Fruit fly (Drosophila melanogaster): ENCODE results near the gene InR.

InR gene

dm6 chr3R:21651048-21651887, 32.1 kb upstream of the InR start (continued):
- TF ChIP-seq Hnf4 (GFP tag; optimal IDR thresholded peaks at IDR 0.05): no peak
- TF ChIP-seq Vsx2 (GFP tag; optimal IDR thresholded peaks at IDR 0.05; ENCODE audit: partially characterized antibody): peak; percentile 11
- peak; percentile 50 to 63 for TF ChIP-seq dl (GFP tag; optimal IDR thresholded peaks at IDR 0.05; ENCODE audit: insufficient read depth in 1 of 2, partially characterized antibody in 2 of 2)
- no peak for TF ChIP-seq N (GFP tag; optimal IDR thresholded peaks at IDR 0.05)

dm6 chr3R:21650506-21650905, 31.4 kb upstream of the InR start:
- peak; percentile 64 for TF ChIP-seq Vsx2 (GFP tag; optimal IDR thresholded peaks at IDR 0.05; ENCODE audit: partially characterized antibody)
- no peak for TF ChIP-seq Abd-B (GFP tag; optimal IDR thresholded peaks at IDR 0.05)

- TF ChIP-seq Rel (GFP tag; optimal IDR thresholded peaks at IDR 0.05) (no peak), Rel (tag; optimal IDR thresholded peaks at IDR 0.05) (peak; percentile 53), ey (GFP tag; optimal IDR thresholded peaks at IDR 0.05) (peak; percentile 49), psq (GFP tag; optimal IDR thresholded peaks at IDR 0.05) (peak; percentile 34), Hnf4 (GFP tag; optimal IDR thresholded peaks at IDR 0.05) (no peak), jim (GFP tag; optimal IDR thresholded peaks at IDR 0.05) (peak; percentile 18), Dif (GFP tag; optimal IDR thresholded peaks at IDR 0.05; ENCODE audit: partially characterized antibody) (no peak), woc (GFP tag; optimal IDR thresholded peaks at IDR 0.05) (peak; percentile 40), HLH106 (tag; optimal IDR thresholded peaks at IDR 0.05) (peak; percentile 72), Jra (GFP tag; optimal IDR thresholded peaks at IDR 0.05) (no peak), pan (optimal IDR thresholded peaks at IDR 0.05) (no peak), Hr78 (GFP tag; optimal IDR thresholded peaks at IDR 0.05) (no peak), sage (GFP tag; optimal IDR thresholded peaks at IDR 0.05) (peak; percentile 18), foxo (GFP tag; optimal IDR thresholded peaks at IDR 0.05) (peak in 1 of 2 experiments; percentile 71), N (GFP tag; optimal IDR thresholded peaks at IDR 0.05) (no peak), lola (GFP tag; optimal IDR thresholded peaks at IDR 0.05) (no peak), CG32264 (GFP tag; optimal IDR thresholded peaks at IDR 0.05) (no peak), Mio (GFP tag; optimal IDR thresholded peaks at IDR 0.05) (no peak), dsf (GFP tag; optimal IDR thresholded peaks at IDR 0.05; ENCODE audit: borderline replicate concordance) (no peak), dmrt93B (GFP tag; optimal IDR thresholded peaks at IDR 0.05) (peak; percentile 66), Hr83 (GFP tag; optimal IDR thresholded peaks at IDR 0.05; ENCODE audit: poor library complexity, severe bottlenecking) (peak; percentile 57), GATAd (GFP tag; optimal IDR thresholded peaks at IDR 0.05) (peak; percentile 28), tai (GFP tag; optimal IDR thresholded peaks at IDR 0.05) (no peak), Dfd (GFP tag; optimal IDR thresholded peaks at IDR 0.05) (no peak), brk (GFP tag; optimal IDR thresholded peaks at IDR 0.05) (no peak), rgr (GFP tag; optimal IDR thresholded peaks at IDR 0.05) (peak; percentile 53), dl (GFP tag; optimal IDR thresholded peaks at IDR 0.05; ENCODE audit: insufficient read depth in 1 of 2, partially characterized antibody in 2 of 2) (peak in 1 of 2 experiments; percentile 37), fru (GFP tag; optimal IDR thresholded peaks at IDR 0.05) (peak; percentile 64), h (GFP tag; optimal IDR thresholded peaks at IDR 0.05) (peak; percentile 61), Myc (optimal IDR thresholded peaks at IDR 0.05) (no peak), Vsx2 (GFP tag; optimal IDR thresholded peaks at IDR 0.05; ENCODE audit: partially characterized antibody) (peak; percentile 18), usp (GFP tag; optimal IDR thresholded peaks at IDR 0.05) (no peak), Sp1 (GFP tag; optimal IDR thresholded peaks at IDR 0.05) (peak; percentile 71), Abd-B (GFP tag; optimal IDR thresholded peaks at IDR 0.05) (no peak), br (GFP tag; optimal IDR thresholded peaks at IDR 0.05) (no peak), CrebA (GFP tag; optimal IDR thresholded peaks at IDR 0.05; ENCODE audit: borderline replicate concordance) (peak; percentile 15), OdsH (GFP tag; optimal IDR thresholded peaks at IDR 0.05) (peak; percentile 74), sv (GFP tag; optimal IDR thresholded peaks at IDR 0.05) (no peak), CG9705 (GFP tag; optimal IDR thresholded peaks at IDR 0.05) (peak; percentile 23)
Measured at dm6 chr3R:21649823-21650499, 30.8 kb upstream of the InR start.

Measured in whole organism, wandering third instar larva.